Worm (Caenorhabditis elegans): ENCODE measurements around the gene oig-3.

DNA sequence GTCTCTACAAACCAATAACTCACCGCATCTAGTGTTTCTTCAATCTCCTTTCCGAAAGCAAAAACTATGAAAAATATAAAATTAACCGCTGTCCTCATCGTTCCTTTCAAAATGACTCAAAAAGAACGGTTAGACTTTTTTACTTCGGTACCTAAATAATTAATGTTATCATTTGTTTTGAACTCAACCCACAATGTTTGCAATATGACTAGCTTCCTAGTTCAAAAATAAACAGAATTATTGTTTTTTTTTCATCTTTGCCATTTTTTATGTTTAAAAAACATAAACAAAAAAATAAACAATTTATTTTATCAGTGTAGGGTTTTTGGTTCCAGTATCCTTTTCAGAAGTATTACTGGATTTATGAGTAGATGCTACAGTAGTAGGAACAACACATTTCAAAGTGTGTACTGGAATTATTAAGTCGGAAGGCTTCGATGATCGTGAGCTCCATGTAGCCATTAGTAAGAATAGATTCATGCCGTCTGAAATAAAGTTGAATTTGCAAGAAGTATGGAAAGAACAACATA lies 19.2 kb downstream of the oig-3 start, which contains the start of the genes lipl-8 and Y50E8A.22:
- TF ChIP-seq nhr-41 (GFP tag; IDR thresholded peaks at IDR 0.05): no peak
- no peak for TF ChIP-seq unc-62 (GFP tag; optimal IDR thresholded peaks at IDR 0.05 in 1 of 2)
- TF ChIP-seq unc-62 (tag; optimal IDR thresholded peaks at IDR 0.05): no peak
- no peak for TF ChIP-seq hif-1 (tag; optimal IDR thresholded peaks at IDR 0.05)
- TF ChIP-seq nhr-237 (tag; optimal IDR thresholded peaks at IDR 0.05): no peak
- TF ChIP-seq lin-29 (GFP tag; IDR thresholded peaks at IDR 0.05): no peak
- no peak for TF ChIP-seq egl-27 (tag; optimal IDR thresholded peaks at IDR 0.05)
- no peak for TF ChIP-seq snpc-4 (tag; optimal IDR thresholded peaks at IDR 0.05)

All from whole organism, L4 larva.